Worm (Caenorhabditis elegans): Measurements from ENCODE around the gene F47C12.6.

F47C12.6 gene

DNA sequence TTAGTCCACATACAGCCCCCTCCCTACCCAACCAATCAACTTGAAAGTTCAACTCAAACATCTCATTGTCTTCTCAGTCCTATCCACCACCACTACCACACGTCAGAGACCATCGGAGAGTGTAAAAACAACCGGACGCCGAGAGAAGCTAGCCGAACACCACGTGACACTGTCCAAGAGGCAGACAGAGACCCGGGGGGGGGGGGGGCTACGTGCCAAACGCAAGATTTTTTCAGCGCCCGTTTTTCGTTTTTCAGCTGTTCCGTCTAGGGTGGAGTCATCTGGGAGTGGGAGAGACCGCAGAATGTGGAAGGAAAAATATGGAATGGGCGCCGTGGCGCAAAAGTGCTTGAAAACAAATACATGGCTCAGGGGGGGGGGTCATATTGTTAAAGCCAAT lies 32.7 kb upstream of the F47C12.6 start (continued):
- TF ChIP-seq irx-1 (tag; optimal IDR thresholded peaks at IDR 0.05) (peak; percentile 20), vab-15 (tag; optimal IDR thresholded peaks at IDR 0.05) (no peak), mef-2 (tag; optimal IDR thresholded peaks at IDR 0.05) (no peak), skn-1 (tag; optimal IDR thresholded peaks at IDR 0.05) (peak; percentile 66), sox-4 (tag; optimal IDR thresholded peaks at IDR 0.05) (no peak), unc-86 (tag; optimal IDR thresholded peaks at IDR 0.05) (no peak), hlh-4 (tag; optimal IDR thresholded peaks at IDR 0.05) (no peak), mep-1 (tag; optimal IDR thresholded peaks at IDR 0.05) (peak; percentile 65), C34B4.2 (tag; optimal IDR thresholded peaks at IDR 0.05) (no peak), nhr-47 (tag; optimal IDR thresholded peaks at IDR 0.05) (peak; percentile 71), ztf-11 (tag; optimal IDR thresholded peaks at IDR 0.05) (no peak), pag-3 (tag; optimal IDR thresholded peaks at IDR 0.05; ENCODE audit: borderline replicate concordance, insufficient read depth) (no peak), nhr-77 (tag; optimal IDR thresholded peaks at IDR 0.05) (no peak), C04F5.9 (tag; optimal IDR thresholded peaks at IDR 0.05) (no peak), nhr-90 (tag; optimal IDR thresholded peaks at IDR 0.05; ENCODE audit: poor library complexity) (peak; percentile 43), jun-1 (tag; optimal IDR thresholded peaks at IDR 0.05) (no peak), unc-62 (GFP tag; optimal IDR thresholded peaks at IDR 0.05) (no peak), fkh-10 (GFP tag; optimal IDR thresholded peaks at IDR 0.05) (no peak), fkh-4 (tag; optimal IDR thresholded peaks at IDR 0.05; ENCODE audit: borderline replicate concordance) (no peak), pax-3 (tag; optimal IDR thresholded peaks at IDR 0.05) (peak; percentile 67), nhr-20 (tag; optimal IDR thresholded peaks at IDR 0.05) (peak; percentile 68), unc-98 (GFP tag; IDR thresholded peaks at IDR 0.05) (no peak; the same call in 1 of the 2 replicates), ceh-88 (GFP tag; IDR thresholded peaks at IDR 0.05) (no peak), nhr-237 (tag; optimal IDR thresholded peaks at IDR 0.05) (no peak), fkh-8 (tag; optimal IDR thresholded peaks at IDR 0.05) (peak; percentile 73), lin-15B (tag; optimal IDR thresholded peaks at IDR 0.05) (no peak), ama-1 (optimal IDR thresholded peaks at IDR 0.05) (no peak), egl-27 (tag; optimal IDR thresholded peaks at IDR 0.05) (no peak), nhr-11 (tag; optimal IDR thresholded peaks at IDR 0.05) (no peak), xbp-1 (tag; optimal IDR thresholded peaks at IDR 0.05) (peak; percentile 14), isw-1 (GFP tag; IDR thresholded peaks at IDR 0.05) (no peak), sup-37 (GFP tag; optimal IDR thresholded peaks at IDR 0.05) (no peak), ceh-8 (GFP tag; optimal IDR thresholded peaks at IDR 0.05) (no peak), nhr-19 (GFP tag; conservative IDR thresholded peaks at IDR 0.05) (peak; percentile 76), aly-2 (tag; optimal IDR thresholded peaks at IDR 0.05) (no peak), ceh-63 (GFP tag; optimal IDR thresholded peaks at IDR 0.05) (no peak), ceh-90 (tag; optimal IDR thresholded peaks at IDR 0.05) (no peak), unc-30 (tag; optimal IDR thresholded peaks at IDR 0.05) (no peak), lin-39 (tag; optimal IDR thresholded peaks at IDR 0.05) (no peak), swsn-7 (tag; optimal IDR thresholded peaks at IDR 0.05) (peak; percentile 44)

DNA sequence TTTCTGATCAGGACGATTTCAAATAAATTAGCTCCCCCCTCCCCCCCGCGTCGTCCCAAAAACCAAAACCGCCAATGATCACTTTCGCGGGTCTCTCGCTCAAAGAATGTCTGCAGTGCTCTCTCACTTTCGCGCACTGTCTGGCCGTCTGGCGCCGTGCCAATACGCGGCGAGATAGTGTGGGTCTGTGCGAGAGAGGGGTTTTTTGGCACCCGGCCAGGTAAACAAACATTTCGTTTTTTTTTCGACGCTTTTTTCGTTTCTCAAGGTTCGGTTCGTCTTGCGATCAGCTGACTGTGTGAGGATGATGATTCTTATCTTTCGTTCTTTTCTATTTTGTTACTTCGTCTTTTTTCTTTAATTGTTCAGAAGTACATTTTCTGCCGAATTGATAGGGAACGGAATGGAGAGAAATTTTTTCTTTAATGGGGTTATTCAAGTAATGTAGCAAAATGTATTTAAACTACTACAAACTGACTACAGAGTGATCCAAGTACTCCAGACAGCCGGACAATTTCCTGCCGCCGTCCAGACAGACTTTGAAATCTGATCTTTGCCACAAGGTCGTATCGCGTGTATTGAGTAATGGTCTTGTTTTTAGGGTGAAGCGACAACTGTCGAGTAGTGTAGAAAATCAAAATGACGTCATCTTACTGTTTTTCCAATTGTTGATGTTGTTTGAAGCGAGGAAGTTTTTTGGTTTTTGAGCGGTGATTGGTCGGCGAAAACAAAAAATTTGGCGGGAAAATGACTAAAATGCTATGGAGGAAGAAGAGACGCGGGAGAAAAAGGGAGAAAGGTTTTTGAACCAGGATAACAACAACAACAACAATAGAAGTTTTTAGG lies 31.2 kb upstream of the F47C12.6 start:
- peak; percentile 82 for TF ChIP-seq tbx-2 (tag; optimal IDR thresholded peaks at IDR 0.05)
- TF ChIP-seq ztf-11 (tag; optimal IDR thresholded peaks at IDR 0.05), result peak in 1 of 2 experiments; percentile 35
- TF ChIP-seq egl-13 (tag; optimal IDR thresholded peaks at IDR 0.05), result peak; percentile 44
- TF ChIP-seq nhr-19 (GFP tag; conservative IDR thresholded peaks at IDR 0.05), result peak; percentile 76
- TF ChIP-seq F16B12.6 (tag; optimal IDR thresholded peaks at IDR 0.05), result no peak
- peak; percentile 79 for TF ChIP-seq nhr-77 (tag; optimal IDR thresholded peaks at IDR 0.05)
- TF ChIP-seq skn-1 (tag; optimal IDR thresholded peaks at IDR 0.05), result peak; percentile 83
- TF ChIP-seq lin-39 (tag; optimal IDR thresholded peaks at IDR 0.05), result peak; percentile 29
- peak; percentile 91 for TF ChIP-seq fkh-8 (tag; optimal IDR thresholded peaks at IDR 0.05)
- TF ChIP-seq mdl-1 (tag; optimal IDR thresholded peaks at IDR 0.05), result peak in 1 of 2 experiments; percentile 94
- peak; percentile 85 for TF ChIP-seq nhr-71 (tag; optimal IDR thresholded peaks at IDR 0.05)
- TF ChIP-seq rnt-1 (tag; optimal IDR thresholded peaks at IDR 0.05), result peak; percentile 88
- TF ChIP-seq unc-30 (tag; optimal IDR thresholded peaks at IDR 0.05), result no peak
- TF ChIP-seq C04F5.9 (tag; optimal IDR thresholded peaks at IDR 0.05), result no peak
- TF ChIP-seq pqm-1 (tag; optimal IDR thresholded peaks at IDR 0.05), result no peak
- peak; percentile 67 to 72 for TF ChIP-seq efl-1 (optimal IDR thresholded peaks at IDR 0.05)
- TF ChIP-seq efl-1 (GFP tag; optimal IDR thresholded peaks at IDR 0.05 in 1 of 2), result peak; percentile 31 to 94
- TF ChIP-seq jun-1 (tag; optimal IDR thresholded peaks at IDR 0.05), result peak; percentile 73
- TF ChIP-seq mef-2 (tag; optimal IDR thresholded peaks at IDR 0.05), result peak; percentile 58
- no peak for TF ChIP-seq fos-1 (tag; optimal IDR thresholded peaks at IDR 0.05)
- no peak for TF ChIP-seq zip-4 (GFP tag; optimal IDR thresholded peaks at IDR 0.05)
- peak; percentile 50 to 81 for TF ChIP-seq lsy-2 (tag; optimal IDR thresholded peaks at IDR 0.05)
